Worm (Caenorhabditis elegans): ENCODE measurements around the gene F42A10.7.

ce11 chrIII:6134111-6134510 lies 44.4 kb downstream of the F42A10.7 start:
- no peak for TF ChIP-seq ref-2 (tag; optimal IDR thresholded peaks at IDR 0.05)
- no peak for TF ChIP-seq ets-4 (tag; optimal IDR thresholded peaks at IDR 0.05)
- TF ChIP-seq hlh-30 (tag; optimal IDR thresholded peaks at IDR 0.05; ENCODE audit: insufficient read depth) = no peak
- no peak for TF ChIP-seq lim-6 (tag; optimal IDR thresholded peaks at IDR 0.05)
- TF ChIP-seq C38D4.7 (GFP tag; optimal IDR thresholded peaks at IDR 0.05) = no peak
- TF ChIP-seq odd-2 (tag; optimal IDR thresholded peaks at IDR 0.05) = no peak
- TF ChIP-seq nhr-11 (tag; optimal IDR thresholded peaks at IDR 0.05) = no peak
- TF ChIP-seq ceh-34 (tag; optimal IDR thresholded peaks at IDR 0.05) = no peak
- no peak for TF ChIP-seq ama-1 (optimal IDR thresholded peaks at IDR 0.05)
- TF ChIP-seq pha-4 (tag; optimal IDR thresholded peaks at IDR 0.05) = no peak
- no peak for TF ChIP-seq T23F11.4 (GFP tag; optimal IDR thresholded peaks at IDR 0.05)
- TF ChIP-seq ceh-2 (tag; optimal IDR thresholded peaks at IDR 0.05) = no peak
- no peak for TF ChIP-seq nhr-232 (tag; optimal IDR thresholded peaks at IDR 0.05)
